Worm (Caenorhabditis elegans) whole organism, L4 larva: ENCODE results near the gene abhd-12.

Source experiments
- F37D6.2 ChIP-seq: sonication (generic microtip); optimal IDR thresholded peaks from 2 replicates; lab custom pipeline; 2016; ENCODE audit warnings: mild to moderate bottlenecking, missing genetic modification characterization, missing compliant biosample characterization
- T20F7.1 ChIP-seq: fragments of 200-800 bp; sonication (Bioruptor generic); optimal IDR thresholded peaks from 2 replicates; lab custom pipeline; 2018; ENCODE audit warnings: mild to moderate bottlenecking, missing genetic modification characterization, missing compliant biosample characterization
- Y48G9A.11 ChIP-seq: fragments of 200-800 bp; sonication (Bioruptor generic); IDR thresholded peaks from 2 replicates; pipeline ENCODE4 v1.3.6; 2022; ENCODE audit warnings: missing genetic modification reagents, missing genetic modification characterization, missing compliant biosample characterization
- Y75B8A.6 ChIP-seq: fragments of 200-800 bp; sonication (Bioruptor generic); IDR thresholded peaks from 2 replicates; pipeline ENCODE4 v1.3.6; 2022; ENCODE audit warnings: missing genetic modification reagents, missing genetic modification characterization, missing compliant biosample characterization
- ZK546.5 ChIP-seq, 2 experiments: sonication (generic microtip); optimal IDR thresholded peaks; 2 replicates each; lab custom pipeline; 2017; ENCODE audit warnings: missing biosample characterization in 2 of 2, missing genetic modification characterization in 2 of 2
- ama-1 ChIP-seq: fragments of 150-350 bp; optimal IDR thresholded peaks from 2 replicates; lab custom pipeline; 2014; ENCODE audit warnings: inconsistent platforms, mixed read lengths
- arid-1 ChIP-seq: fragments of 200-800 bp; sonication (Bioruptor generic); conservative IDR thresholded peaks from 2 replicates; pipeline ENCODE4 v1.3.6; 2022; ENCODE audit warnings: missing genetic modification reagents, missing genetic modification characterization, missing compliant biosample characterization
- attf-4 ChIP-seq: sonication (generic microtip); optimal IDR thresholded peaks from 3 replicates; lab custom pipeline; 2017; ENCODE audit warnings: missing biosample characterization, missing genetic modification characterization
- ceh-20 ChIP-seq: fragments of 200-800 bp; sonication (Bioruptor generic); IDR thresholded peaks from 2 replicates; pipeline ENCODE4 v1.3.6; 2022; ENCODE audit warnings: missing genetic modification reagents, missing genetic modification characterization, missing compliant biosample characterization
- ceh-32 ChIP-seq: sonication (generic microtip); optimal IDR thresholded peaks from 2 replicates; lab custom pipeline; 2016; ENCODE audit warnings: mild to moderate bottlenecking, missing genetic modification characterization, missing compliant biosample characterization; ENCODE audit not compliant: poor library complexity
- ceh-44 ChIP-seq: fragments of 200-800 bp; sonication (Bioruptor generic); IDR thresholded peaks from 2 replicates; pipeline ENCODE4 v1.3.6; 2022; ENCODE audit warnings: missing genetic modification reagents, missing genetic modification characterization, missing compliant biosample characterization
- ceh-82 ChIP-seq: sonication (generic microtip); optimal IDR thresholded peaks from 2 replicates; lab custom pipeline; 2017; ENCODE audit warnings: missing biosample characterization, missing genetic modification characterization
- ces-1 ChIP-seq: fragments of 150-350 bp; sonication (generic microtip); optimal IDR thresholded peaks from 4 replicates; lab custom pipeline; 2014; ENCODE audit warnings: missing biosample characterization, missing genetic modification reagents, missing genetic modification characterization
- ctbp-1 ChIP-seq: fragments of 200-800 bp; sonication (Bioruptor generic); IDR thresholded peaks from 2 replicates; pipeline ENCODE4 v1.3.6; 2022; ENCODE audit warnings: missing genetic modification reagents, missing genetic modification characterization, missing compliant biosample characterization
- daf-12 ChIP-seq: fragments of 150-350 bp; optimal IDR thresholded peaks from 2 replicates; lab custom pipeline; 2014; ENCODE audit warnings: missing biosample characterization, missing genetic modification reagents, missing genetic modification characterization
- daf-16 ChIP-seq, 3 experiments: sonication (generic microtip); optimal IDR thresholded peaks; 2 replicates each; lab custom pipeline; 2016 to 2017; ENCODE audit warnings: missing genetic modification characterization in 3 of 3, missing genetic modification reagents in 3 of 3, mild to moderate bottlenecking in 2 of 3, missing compliant biosample characterization in 2 of 3, missing biosample characterization in 1 of 3, moderate library complexity in 1 of 3
- dmd-9 ChIP-seq: fragments of 200-800 bp; sonication (Bioruptor generic); IDR thresholded peaks from 2 replicates; pipeline ENCODE4 v1.3.6; 2022; ENCODE audit warnings: missing genetic modification reagents, missing genetic modification characterization, missing compliant biosample characterization
- dpl-1 ChIP-seq: fragments of 150-350 bp; optimal IDR thresholded peaks from 2 replicates; lab custom pipeline; 2014; ENCODE audit warnings: missing biosample characterization, missing genetic modification reagents, missing genetic modification characterization
- egl-27 ChIP-seq: sonication (generic microtip); optimal IDR thresholded peaks from 3 replicates; lab custom pipeline; 2017; ENCODE audit warnings: missing biosample characterization, missing genetic modification reagents, missing genetic modification characterization
- egl-43 ChIP-seq: fragments of 200-800 bp; sonication (Bioruptor generic); IDR thresholded peaks from 2 replicates; pipeline ENCODE4 v1.3.6; 2022; ENCODE audit warnings: missing genetic modification reagents, missing genetic modification characterization, missing compliant biosample characterization
- fkh-10 ChIP-seq: fragments of 150-350 bp; optimal IDR thresholded peaks from 2 replicates; lab custom pipeline; 2014; ENCODE audit warnings: missing biosample characterization, missing genetic modification reagents, missing genetic modification characterization
- hif-1 ChIP-seq, 2 experiments: sonication (generic microtip); optimal IDR thresholded peaks; 2 replicates each; lab custom pipeline; 2016 to 2017; ENCODE audit warnings: missing compliant biosample characterization in 2 of 2, missing genetic modification characterization in 2 of 2, missing genetic modification reagents in 2 of 2, missing genotype in 2 of 2, mild to moderate bottlenecking in 1 of 2
- hmg-1.1 ChIP-seq: fragments of 200-800 bp; sonication (Bioruptor generic); IDR thresholded peaks from 2 replicates; pipeline ENCODE4 v1.3.6; 2022; ENCODE audit warnings: missing genetic modification reagents, missing genetic modification characterization, missing compliant biosample characterization
- lin-13 ChIP-seq: fragments of 150-350 bp; optimal IDR thresholded peaks from 2 replicates; lab custom pipeline; 2014; ENCODE audit warnings: missing biosample characterization, missing genetic modification reagents, missing genetic modification characterization
- lin-29 ChIP-seq: fragments of 200-800 bp; sonication (Bioruptor generic); IDR thresholded peaks from 2 replicates; pipeline ENCODE4 v1.3.6; 2022; ENCODE audit warnings: missing genetic modification reagents, missing genetic modification characterization, missing compliant biosample characterization
- lin-38 ChIP-seq: fragments of 200-800 bp; sonication (Bioruptor generic); IDR thresholded peaks from 2 replicates; pipeline ENCODE4 v1.3.6; 2022; ENCODE audit warnings: missing genetic modification reagents, missing genetic modification characterization, missing compliant biosample characterization
- lsy-2 ChIP-seq, 2 experiments: fragments of 150-350 bp in 1 of 2; sonication (generic microtip) in 1 of 2; optimal IDR thresholded peaks; 2 replicates each; lab custom pipeline; 2014 to 2017; ENCODE audit warnings: missing biosample characterization in 2 of 2, missing genetic modification characterization in 2 of 2
- mdl-1 ChIP-seq, 2 experiments: fragments of 150-350 bp in 1 of 2; sonication (generic microtip) in 1 of 2; optimal IDR thresholded peaks; 2 replicates each; lab custom pipeline; 2014 to 2017; ENCODE audit warnings: missing biosample characterization in 2 of 2, missing genetic modification characterization in 2 of 2
- mdt-29 ChIP-seq: fragments of 200-800 bp; sonication (Bioruptor generic); IDR thresholded peaks from 2 replicates; pipeline ENCODE4 v1.3.6; 2022; ENCODE audit warnings: missing genetic modification reagents, missing genetic modification characterization, missing compliant biosample characterization
- mxl-2 ChIP-seq: fragments of 200-800 bp; sonication (Bioruptor generic); conservative IDR thresholded peaks from 2 replicates; pipeline ENCODE4 v1.3.6; 2022; ENCODE audit warnings: missing genetic modification reagents, missing genetic modification characterization, missing compliant biosample characterization
- mxl-3 ChIP-seq: fragments of 200-800 bp; sonication (Bioruptor generic); optimal IDR thresholded peaks from 2 replicates; lab custom pipeline; 2018; ENCODE audit warnings: mild to moderate bottlenecking, missing genetic modification characterization, missing compliant biosample characterization
- nhr-11 ChIP-seq: fragments of 150-350 bp; optimal IDR thresholded peaks from 2 replicates; lab custom pipeline; 2014; ENCODE audit warnings: missing biosample characterization, missing genetic modification characterization
- nhr-237 ChIP-seq: sonication (generic microtip); optimal IDR thresholded peaks from 2 replicates; lab custom pipeline; 2017; ENCODE audit warnings: missing biosample characterization, missing genetic modification characterization
- nhr-25 ChIP-seq: sonication (generic microtip); optimal IDR thresholded peaks from 2 replicates; lab custom pipeline; 2017; ENCODE audit warnings: missing genetic modification characterization, mild to moderate bottlenecking, missing compliant biosample characterization, antibody characterized with exemption, moderate library complexity, borderline replicate concordance; ENCODE audit not compliant: insufficient read depth
- nhr-48 ChIP-seq: sonication (generic microtip); optimal IDR thresholded peaks from 2 replicates; lab custom pipeline; 2016; ENCODE audit warnings: mild to moderate bottlenecking, missing genetic modification characterization, missing compliant biosample characterization
- nhr-77 ChIP-seq: fragments of 150-350 bp; optimal IDR thresholded peaks from 2 replicates; lab custom pipeline; 2014; ENCODE audit warnings: missing biosample characterization, missing genetic modification characterization
- pqm-1 ChIP-seq: sonication (generic microtip); optimal IDR thresholded peaks from 2 replicates; lab custom pipeline; 2017; ENCODE audit warnings: missing biosample characterization, missing genetic modification characterization
- rbr-2 ChIP-seq: sonication (generic microtip); optimal IDR thresholded peaks from 2 replicates; lab custom pipeline; 2016; ENCODE audit warnings: missing genotype, missing genetic modification characterization, missing compliant biosample characterization
- set-16 ChIP-seq: fragments of 200-800 bp; sonication (Bioruptor generic); IDR thresholded peaks from 2 replicates; pipeline ENCODE4 v1.3.6; 2022; ENCODE audit warnings: missing genetic modification reagents, missing genetic modification characterization, missing compliant biosample characterization
- skn-1 ChIP-seq: fragments of 150-350 bp; optimal IDR thresholded peaks from 2 replicates; lab custom pipeline; 2014; ENCODE audit warnings: missing biosample characterization, missing genetic modification characterization
- snpc-4 ChIP-seq: fragments of 150-350 bp; optimal IDR thresholded peaks from 2 replicates; lab custom pipeline; 2014; ENCODE audit warnings: missing biosample characterization, missing genetic modification characterization
- spr-1 ChIP-seq: sonication (generic microtip); optimal IDR thresholded peaks from 2 replicates; lab custom pipeline; 2016; ENCODE audit warnings: mild to moderate bottlenecking, missing genetic modification characterization, missing compliant biosample characterization
- tag-97 ChIP-seq: fragments of 200-800 bp; sonication (Bioruptor generic); IDR thresholded peaks from 2 replicates; pipeline ENCODE4 v1.3.6; 2022; ENCODE audit warnings: missing genetic modification characterization, missing compliant biosample characterization
- tra-1 ChIP-seq: fragments of 200-800 bp; sonication (Bioruptor generic); IDR thresholded peaks from 2 replicates; pipeline ENCODE4 v1.3.6; 2022; ENCODE audit warnings: missing genetic modification reagents, missing genetic modification characterization, missing compliant biosample characterization
- vab-7 ChIP-seq: fragments of 200-800 bp; sonication (Bioruptor generic); IDR thresholded peaks from 2 replicates; pipeline ENCODE4 v1.3.6; 2022; ENCODE audit warnings: missing genetic modification reagents, missing genetic modification characterization, missing compliant biosample characterization
- zag-1 ChIP-seq: fragments of 150-350 bp; optimal IDR thresholded peaks from 2 replicates; lab custom pipeline; 2014; ENCODE audit warnings: missing biosample characterization, missing genetic modification characterization
- zfp-2 ChIP-seq: sonication (generic microtip); optimal IDR thresholded peaks from 2 replicates; lab custom pipeline; 2016; ENCODE audit warnings: mild to moderate bottlenecking, missing genetic modification characterization, missing compliant biosample characterization
- zip-11 ChIP-seq: fragments of 200-800 bp; sonication (Bioruptor generic); IDR thresholded peaks from 2 replicates; pipeline ENCODE4 v1.3.6; 2022; ENCODE audit warnings: missing genetic modification characterization, missing compliant biosample characterization
- zip-2 ChIP-seq: fragments of 150-350 bp; optimal IDR thresholded peaks from 2 replicates; lab custom pipeline; 2014; ENCODE audit warnings: missing biosample characterization, missing genetic modification characterization
- ztf-11 ChIP-seq: fragments of 150-350 bp; optimal IDR thresholded peaks from 2 replicates; lab custom pipeline; 2014; ENCODE audit warnings: missing biosample characterization, missing genetic modification characterization
- ztf-7 ChIP-seq: fragments of 150-350 bp; optimal IDR thresholded peaks from 2 replicates; lab custom pipeline; 2014; ENCODE audit warnings: missing biosample characterization, missing genetic modification characterization

abhd-12 gene

DNA sequence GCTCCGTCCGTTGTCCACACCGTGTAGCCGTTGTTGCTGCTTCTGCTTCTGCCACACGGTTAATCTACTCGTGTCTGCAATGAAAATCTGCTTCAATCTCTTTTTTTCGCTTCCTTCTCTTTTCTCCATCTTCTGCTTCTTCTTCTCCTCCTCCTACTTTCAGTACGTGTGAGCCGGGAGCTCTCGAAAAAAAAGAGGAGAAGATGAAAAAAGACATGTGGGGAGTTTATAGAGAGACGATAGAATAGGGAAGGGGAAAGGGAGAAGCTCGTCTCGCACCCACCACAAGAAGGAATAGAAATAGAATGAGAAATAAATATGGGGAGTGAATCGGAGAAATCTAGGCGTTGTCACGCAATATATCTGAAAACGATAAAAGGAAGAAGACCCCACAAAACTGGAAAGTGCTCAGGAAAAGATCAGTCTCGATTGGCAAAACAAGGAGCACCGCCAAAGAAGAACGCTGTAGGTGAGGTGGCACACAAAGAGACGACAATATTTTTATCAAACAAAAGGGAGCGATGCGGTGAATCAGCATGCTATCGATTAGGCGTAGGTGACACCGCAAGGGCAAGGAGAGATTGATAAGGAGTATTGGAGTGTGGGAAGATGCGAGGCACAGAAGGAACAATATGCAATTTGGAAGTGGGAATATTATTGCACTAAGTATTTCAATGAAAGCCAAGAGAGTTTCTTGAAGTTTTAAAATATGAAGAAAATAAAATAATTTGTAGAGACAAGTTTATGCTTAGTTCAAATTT, 5.8 kb upstream of the abhd-12 start, which contains the start of gene let-413 (continued):
- TF ChIP-seq hif-1 (tag; optimal IDR thresholded peaks at IDR 0.05; lab: Kevin White, UChicago) (no peak), mxl-3 (GFP tag; lab: Kevin White, UChicago) (peak; percentile 37), ceh-44 (no peak), lsy-2 (tag; optimal IDR thresholded peaks at IDR 0.05; lab: Kevin White, UChicago) (peak in 1 of 2 experiments; percentile 23), skn-1 (no peak), lin-38 (no peak), zip-11 (GFP tag; lab: Robert Waterston, UW) (no peak), hmg-1.1 (GFP tag; lab: Robert Waterston, UW) (no peak), nhr-25 (tag; lab: Kevin White, UChicago) (no peak), ZK546.5 (tag; optimal IDR thresholded peaks at IDR 0.05; lab: Kevin White, UChicago) (no peak), nhr-237 (tag; lab: Kevin White, UChicago) (no peak), zip-2 (tag; lab: Kevin White, UChicago) (no peak), fkh-10 (GFP tag; lab: Kevin White, UChicago) (peak; percentile 16), lin-13 (GFP tag; lab: Kevin White, UChicago) (no peak), zag-1 (tag; lab: Kevin White, UChicago) (no peak), pqm-1 (tag; lab: Kevin White, UChicago) (peak; percentile 76), mdt-29 (GFP tag; lab: Robert Waterston, UW) (no peak), T20F7.1 (GFP tag; lab: Kevin White, UChicago) (no peak), rbr-2 (tag; lab: Kevin White, UChicago) (no peak), mxl-2 (GFP tag; lab: Robert Waterston, UW) (no peak), nhr-11 (tag; lab: Kevin White, UChicago) (no peak), egl-27 (tag; lab: Kevin White, UChicago) (no peak), daf-12 (no peak), egl-43 (GFP tag; lab: Robert Waterston, UW) (no peak), dpl-1 (GFP tag; lab: Kevin White, UChicago) (no peak), snpc-4 (tag; lab: Kevin White, UChicago) (no peak), vab-7 (GFP tag; lab: Robert Waterston, UW) (no peak), attf-4 (no peak), nhr-48 (no peak), ces-1 (GFP tag; lab: Kevin White, UChicago) (no peak), zfp-2 (tag; lab: Kevin White, UChicago) (no peak), lin-29 (GFP tag; lab: Robert Waterston, UW) (no peak), arid-1 (GFP tag; lab: Robert Waterston, UW) (no peak), Y48G9A.11 (no peak), dmd-9 (GFP tag; lab: Robert Waterston, UW) (no peak), nhr-77 (tag; lab: Kevin White, UChicago) (no peak), ztf-7 (tag; lab: Kevin White, UChicago) (no peak), mdl-1 (tag; optimal IDR thresholded peaks at IDR 0.05; lab: Kevin White, UChicago) (no peak), ama-1 (lab: Kevin White, UChicago) (no peak), ceh-82 (no peak), ctbp-1 (GFP tag; lab: Robert Waterston, UW) (0 out of 2 replicates have a peak, but pooled peaks have one; percentile 10), ztf-11 (tag; lab: Kevin White, UChicago) (no peak), ceh-32 (tag; lab: Kevin White, UChicago) (no peak), set-16 (GFP tag; lab: Robert Waterston, UW) (no peak), F37D6.2 (tag; lab: Kevin White, UChicago) (no peak), tra-1 (GFP tag; lab: Robert Waterston, UW) (no peak), spr-1 (tag; lab: Kevin White, UChicago) (no peak), tag-97 (no peak), daf-16 (GFP tag; optimal IDR thresholded peaks at IDR 0.05; lab: Kevin White, UChicago) (no peak), daf-16 (tag; optimal IDR thresholded peaks at IDR 0.05; lab: Kevin White, UChicago) (peak; percentile 39), ceh-20 (GFP tag; lab: Robert Waterston, UW) (no peak), Y75B8A.6 (GFP tag; lab: Robert Waterston, UW) (no peak)
